Worm (Caenorhabditis elegans) whole organism, L2 larva: Measurements from ENCODE around the gene srh-179.

Experiments
- C34F6.9 ChIP-seq: fragments of 150-350 bp; optimal IDR thresholded peaks from 2 replicates; lab custom pipeline; 2014; ENCODE audit warnings: missing biosample characterization, missing genetic modification characterization
- F13H6.1 ChIP-seq: sonication (generic microtip); optimal IDR thresholded peaks from 2 replicates; lab custom pipeline; 2016; ENCODE audit warnings: missing genetic modification characterization, missing compliant biosample characterization
- R02D3.7 ChIP-seq: fragments of 150-350 bp; optimal IDR thresholded peaks from 2 replicates; lab custom pipeline; 2014; ENCODE audit warnings: missing biosample characterization, missing genetic modification characterization
- Y55F3AM.14 ChIP-seq: fragments of 200-800 bp; sonication (Bioruptor generic); optimal IDR thresholded peaks from 2 replicates; lab custom pipeline; 2018; ENCODE audit warnings: mild to moderate bottlenecking, missing genetic modification characterization, missing compliant biosample characterization
- ZK546.5 ChIP-seq: sonication (generic microtip); optimal IDR thresholded peaks from 2 replicates; lab custom pipeline; 2017; ENCODE audit warnings: missing biosample characterization, missing genetic modification characterization
- alr-1 ChIP-seq: fragments of 150-350 bp; optimal IDR thresholded peaks from 2 replicates; lab custom pipeline; 2014; ENCODE audit warnings: missing biosample characterization, missing genetic modification characterization
- aly-2 ChIP-seq: fragments of 150-350 bp; optimal IDR thresholded peaks from 2 replicates; lab custom pipeline; 2014; ENCODE audit warnings: missing biosample characterization, missing genetic modification characterization
- ama-1 ChIP-seq: fragments of 150-350 bp; optimal IDR thresholded peaks from 2 replicates; lab custom pipeline; 2018; ENCODE audit warnings: inconsistent platforms
- blmp-1 ChIP-seq: sonication (generic microtip); optimal IDR thresholded peaks from 2 replicates; lab custom pipeline; 2017; ENCODE audit warnings: missing genetic modification characterization, mild to moderate bottlenecking, missing compliant biosample characterization, antibody characterized with exemption, moderate library complexity; ENCODE audit not compliant: insufficient read depth
- ceh-16 ChIP-seq: fragments of 150-350 bp; optimal IDR thresholded peaks from 2 replicates; lab custom pipeline; 2014; ENCODE audit warnings: missing biosample characterization, missing genetic modification characterization
- ceh-82 ChIP-seq: fragments of 150-350 bp; optimal IDR thresholded peaks from 2 replicates; lab custom pipeline; 2014; ENCODE audit warnings: missing biosample characterization, missing genetic modification characterization
- crh-2 ChIP-seq: sonication (generic microtip); optimal IDR thresholded peaks from 2 replicates; lab custom pipeline; 2017; ENCODE audit warnings: missing biosample characterization, missing genetic modification characterization
- egl-27 ChIP-seq: sonication (generic microtip); optimal IDR thresholded peaks from 3 replicates; lab custom pipeline; 2017; ENCODE audit warnings: missing biosample characterization, missing genetic modification reagents, missing genetic modification characterization
- fos-1 ChIP-seq: fragments of 150-350 bp; optimal IDR thresholded peaks from 2 replicates; lab custom pipeline; 2014; ENCODE audit warnings: missing biosample characterization, missing genetic modification characterization
- gmeb-1 ChIP-seq: fragments of 150-350 bp; optimal IDR thresholded peaks from 2 replicates; lab custom pipeline; 2014; ENCODE audit warnings: missing biosample characterization, missing genetic modification characterization
- lin-11 ChIP-seq: fragments of 150-350 bp; sonication (generic microtip); optimal IDR thresholded peaks from 2 replicates; lab custom pipeline; 2014; ENCODE audit warnings: missing biosample characterization, missing genetic modification characterization, inconsistent platforms, mixed read lengths
- lin-13 ChIP-seq: fragments of 150-350 bp; optimal IDR thresholded peaks from 2 replicates; lab custom pipeline; 2014; ENCODE audit warnings: missing biosample characterization, missing genetic modification reagents, missing genetic modification characterization
- lin-39 ChIP-seq: fragments of 150-350 bp; optimal IDR thresholded peaks from 2 replicates; lab custom pipeline; 2014; ENCODE audit warnings: missing biosample characterization, missing genetic modification reagents, missing genetic modification characterization
- mab-5 ChIP-seq: fragments of 150-350 bp; optimal IDR thresholded peaks from 2 replicates; lab custom pipeline; 2014; ENCODE audit warnings: missing biosample characterization, missing genetic modification characterization
- mbf-1 ChIP-seq: sonication (generic microtip); optimal IDR thresholded peaks from 2 replicates; lab custom pipeline; 2017; ENCODE audit warnings: missing biosample characterization, missing genetic modification characterization
- mdl-1 ChIP-seq, 2 experiments: fragments of 150-350 bp in 1 of 2; sonication (generic microtip) in 1 of 2; optimal IDR thresholded peaks; 2 replicates each; lab custom pipeline; 2017; ENCODE audit warnings: missing biosample characterization in 2 of 2, missing genetic modification characterization in 2 of 2
- nhr-10 ChIP-seq: sonication (generic microtip); optimal IDR thresholded peaks from 2 replicates; lab custom pipeline; 2017; ENCODE audit warnings: missing biosample characterization, missing genetic modification characterization
- nhr-12 ChIP-seq: fragments of 150-350 bp; optimal IDR thresholded peaks from 2 replicates; lab custom pipeline; 2014; ENCODE audit warnings: missing biosample characterization, missing genetic modification characterization
- nhr-129 ChIP-seq: fragments of 150-350 bp; optimal IDR thresholded peaks from 2 replicates; lab custom pipeline; 2014; ENCODE audit warnings: missing biosample characterization, missing genetic modification characterization
- nhr-21 ChIP-seq: fragments of 150-350 bp; optimal IDR thresholded peaks from 2 replicates; lab custom pipeline; 2014; ENCODE audit warnings: missing biosample characterization, missing genetic modification characterization
- nhr-237 ChIP-seq: fragments of 150-350 bp; optimal IDR thresholded peaks from 2 replicates; lab custom pipeline; 2014; ENCODE audit warnings: missing biosample characterization, missing genetic modification characterization
- nhr-6 ChIP-seq: fragments of 150-350 bp; optimal IDR thresholded peaks from 2 replicates; lab custom pipeline; 2014; ENCODE audit warnings: missing biosample characterization, missing genetic modification characterization
- nhr-77 ChIP-seq: fragments of 150-350 bp; optimal IDR thresholded peaks from 2 replicates; lab custom pipeline; 2014; ENCODE audit warnings: missing biosample characterization, missing genetic modification characterization
- peb-1 ChIP-seq: fragments of 150-350 bp; optimal IDR thresholded peaks from 2 replicates; lab custom pipeline; 2014; ENCODE audit warnings: missing biosample characterization, missing genetic modification characterization
- sem-4 ChIP-seq: fragments of 150-350 bp; optimal IDR thresholded peaks from 2 replicates; lab custom pipeline; 2014; ENCODE audit warnings: missing biosample characterization, missing genetic modification reagents, missing genetic modification characterization
- skn-1 ChIP-seq: sonication (generic microtip); optimal IDR thresholded peaks from 2 replicates; lab custom pipeline; 2017; ENCODE audit warnings: missing biosample characterization, missing genetic modification characterization
- sma-3 ChIP-seq: sonication (generic microtip); optimal IDR thresholded peaks from 2 replicates; lab custom pipeline; 2016; ENCODE audit warnings: missing genetic modification reagents, missing genetic modification characterization, missing compliant biosample characterization
- sma-9 ChIP-seq, 2 experiments: fragments of 150-350 bp in 1 of 2; sonication (generic microtip) in 1 of 2; optimal IDR thresholded peaks; 2 replicates each; lab custom pipeline; 2014 to 2016; ENCODE audit warnings: missing genetic modification characterization in 2 of 2, mild to moderate bottlenecking in 1 of 2, missing biosample characterization in 1 of 2, missing compliant biosample characterization in 1 of 2, missing genetic modification reagents in 1 of 2, moderate library complexity in 1 of 2
- snpc-4 ChIP-seq: fragments of 150-350 bp; optimal IDR thresholded peaks from 2 replicates; lab custom pipeline; 2014; ENCODE audit warnings: missing biosample characterization, missing genetic modification characterization
- unc-39 ChIP-seq: fragments of 150-350 bp; optimal IDR thresholded peaks from 2 replicates; lab custom pipeline; 2014; ENCODE audit warnings: missing biosample characterization, missing genetic modification characterization
- unc-55 ChIP-seq: fragments of 150-350 bp; sonication (generic microtip); optimal IDR thresholded peaks from 3 replicates; lab custom pipeline; 2014; ENCODE audit warnings: missing biosample characterization, missing genetic modification reagents, missing genetic modification characterization
- unc-62 ChIP-seq: fragments of 150-350 bp; optimal IDR thresholded peaks from 2 replicates; lab custom pipeline; 2014; ENCODE audit warnings: missing biosample characterization, missing genetic modification reagents, missing genetic modification characterization
- zag-1 ChIP-seq: fragments of 150-350 bp; optimal IDR thresholded peaks from 2 replicates; lab custom pipeline; 2014; ENCODE audit warnings: missing biosample characterization, missing genetic modification characterization
- ztf-1 ChIP-seq: fragments of 200-800 bp; sonication (Bioruptor generic); conservative IDR thresholded peaks from 2 replicates; pipeline ENCODE4 v1.3.6; 2022; ENCODE audit warnings: missing genetic modification characterization, missing compliant biosample characterization
- ztf-11 ChIP-seq: sonication (generic microtip); optimal IDR thresholded peaks from 2 replicates; lab custom pipeline; 2017; ENCODE audit warnings: missing biosample characterization, missing genetic modification characterization
- ztf-4 ChIP-seq: fragments of 150-350 bp; optimal IDR thresholded peaks from 2 replicates; lab custom pipeline; 2014; ENCODE audit warnings: missing biosample characterization, missing genetic modification characterization

srh-179 gene

ce11 chrV:18473415-18473814, 2.8 kb upstream of the srh-179 start, which contains the start of gene srh-182:
srh-182 (minus strand) TSS chrV:18473515.
- TF ChIP-seq egl-27 (tag; lab: Kevin White, UChicago) (no peak), ZK546.5 (tag; lab: Kevin White, UChicago) (no peak), alr-1 (tag; lab: Kevin White, UChicago) (no peak), skn-1 (no peak), unc-55 (no peak), ztf-1 (GFP tag; lab: Robert Waterston, UW) (no peak), mbf-1 (tag; lab: Kevin White, UChicago) (no peak)
- TF ChIP-seq, all 48 proteins: peak for 0

DNA sequence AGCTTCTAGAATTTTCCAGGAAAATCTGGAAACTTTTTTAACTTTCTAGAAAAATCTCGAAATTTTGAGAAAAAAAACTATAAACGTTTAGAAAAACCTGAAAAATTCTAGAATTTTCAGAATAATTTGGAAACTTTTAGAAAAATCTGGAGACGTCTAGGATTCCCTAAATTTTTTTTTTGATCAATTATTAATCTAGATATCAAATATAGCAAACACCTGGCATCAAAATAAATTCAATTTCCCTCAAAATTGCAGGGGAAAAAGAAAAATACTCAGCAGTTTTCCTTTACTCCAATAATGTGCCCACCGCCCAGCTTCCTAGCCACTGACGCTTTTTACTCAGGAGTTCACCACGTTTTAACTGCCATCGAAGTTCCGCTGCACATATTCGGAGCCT, 2.0 kb upstream of the srh-179 start, which contains the start of gene srh-181:
srh-181 (plus strand) TSS at position 301 of the 400 bp plus-strand sequence.
- TF ChIP-seq nhr-129 (tag; lab: Kevin White, UChicago): no peak
- TF ChIP-seq nhr-237 (tag; lab: Kevin White, UChicago): no peak
- no peak for TF ChIP-seq C34F6.9 (tag; lab: Kevin White, UChicago)
- TF ChIP-seq nhr-77 (tag; lab: Kevin White, UChicago): no peak
- TF ChIP-seq crh-2 (tag; lab: Kevin White, UChicago): no peak
- TF ChIP-seq ceh-16: no peak
- no peak for TF ChIP-seq ama-1
- no peak for TF ChIP-seq fos-1 (tag; lab: Kevin White, UChicago)
- no peak for TF ChIP-seq peb-1 (tag; lab: Kevin White, UChicago)
- TF ChIP-seq unc-55: no peak
- TF ChIP-seq sma-9 (GFP tag; optimal IDR thresholded peaks at IDR 0.05; lab: Kevin White, UChicago): no peak
- TF ChIP-seq sma-9 (tag; optimal IDR thresholded peaks at IDR 0.05; lab: Kevin White, UChicago): no peak

DNA sequence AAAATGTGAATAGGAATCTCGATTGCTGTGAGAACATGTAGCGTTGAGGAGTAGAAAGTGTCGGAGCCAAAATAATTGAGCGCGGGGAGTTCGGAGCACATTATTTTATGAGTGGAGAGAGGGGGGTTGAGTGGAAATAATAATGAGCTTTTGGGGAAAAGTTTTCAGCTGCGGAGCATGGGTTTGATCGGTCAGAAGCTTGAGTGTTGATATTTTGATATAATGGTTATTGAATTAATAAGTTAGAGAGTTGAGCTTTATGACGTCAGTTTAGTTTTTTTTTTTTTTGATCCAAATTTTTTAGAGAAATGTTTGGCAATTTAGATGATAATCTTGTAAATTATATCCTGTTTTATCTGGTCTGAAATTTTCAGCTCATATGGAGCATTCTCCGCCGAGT, 4.0 kb downstream of the srh-179 start, which contains the start of gene srh-178:
srh-178 (minus strand) TSS at position 101 of the 400 bp plus-strand sequence.
- TF ChIP-seq nhr-129 (tag; lab: Kevin White, UChicago) (no peak), skn-1 (no peak), zag-1 (tag; lab: Kevin White, UChicago) (no peak), ztf-11 (tag; lab: Kevin White, UChicago) (no peak), sma-9 (GFP tag; optimal IDR thresholded peaks at IDR 0.05; lab: Kevin White, UChicago) (no peak), sma-9 (tag; optimal IDR thresholded peaks at IDR 0.05; lab: Kevin White, UChicago) (no peak), egl-27 (tag; lab: Kevin White, UChicago) (no peak), ztf-4 (no peak)

ce11 chrV:18487158-18487557, 11.0 kb downstream of the srh-179 start, which contains the start of gene Y51A2D.18:
Y51A2D.18 (minus strand) TSS chrV:18487258.
- no peak for TF ChIP-seq F13H6.1 (tag; lab: Kevin White, UChicago)
- no peak for TF ChIP-seq sma-3
- no peak for TF ChIP-seq mdl-1 (tag; optimal IDR thresholded peaks at IDR 0.05; lab: Kevin White, UChicago)
- TF ChIP-seq nhr-129 (tag; lab: Kevin White, UChicago): no peak
- no peak for TF ChIP-seq mbf-1 (tag; lab: Kevin White, UChicago)
- no peak for TF ChIP-seq unc-62
- no peak for TF ChIP-seq unc-55

- TF ChIP-seq sem-4 (no peak), sma-9 (GFP tag; optimal IDR thresholded peaks at IDR 0.05; lab: Kevin White, UChicago) (no peak), sma-9 (tag; optimal IDR thresholded peaks at IDR 0.05; lab: Kevin White, UChicago) (no peak), snpc-4 (tag; lab: Kevin White, UChicago) (peak; percentile 62), lin-39 (tag; lab: Kevin White, UChicago) (no peak), mdl-1 (tag; optimal IDR thresholded peaks at IDR 0.05; lab: Kevin White, UChicago) (peak in 1 of 2 experiments; percentile 55), nhr-10 (no peak), zag-1 (tag; lab: Kevin White, UChicago) (peak; percentile 67), lin-11 (tag; lab: Kevin White, UChicago) (no peak), ztf-4 (no peak), unc-62 (no peak), nhr-12 (tag; lab: Kevin White, UChicago) (no peak), Y55F3AM.14 (no peak), C34F6.9 (tag; lab: Kevin White, UChicago) (peak; percentile 69), lin-13 (no peak), mab-5 (no peak), crh-2 (tag; lab: Kevin White, UChicago) (no peak), fos-1 (tag; lab: Kevin White, UChicago) (no peak), ztf-1 (GFP tag; lab: Robert Waterston, UW) (no peak), aly-2 (tag; lab: Kevin White, UChicago) (no peak), ztf-11 (tag; lab: Kevin White, UChicago) (no peak), F13H6.1 (tag; lab: Kevin White, UChicago) (peak; percentile 6), ceh-82 (no peak), unc-55 (peak; percentile 76), skn-1 (no peak), ceh-16 (no peak), nhr-21 (no peak), R02D3.7 (tag; lab: Kevin White, UChicago) (no peak), sma-3 (no peak), unc-39 (tag; lab: Kevin White, UChicago) (peak; percentile 31), gmeb-1 (tag; lab: Kevin White, UChicago) (no peak), alr-1 (tag; lab: Kevin White, UChicago) (no peak), blmp-1 (tag; lab: Kevin White, UChicago) (no peak), nhr-6 (tag; lab: Kevin White, UChicago) (no peak), nhr-129 (tag; lab: Kevin White, UChicago) (peak; percentile 52)
Measured at ce11 chrV:18490284-18490832, 14.2 kb downstream of the srh-179 start.
